Fruit fly (Drosophila melanogaster): ENCODE results near the gene robl37BC.

robl37BC gene

DNA sequence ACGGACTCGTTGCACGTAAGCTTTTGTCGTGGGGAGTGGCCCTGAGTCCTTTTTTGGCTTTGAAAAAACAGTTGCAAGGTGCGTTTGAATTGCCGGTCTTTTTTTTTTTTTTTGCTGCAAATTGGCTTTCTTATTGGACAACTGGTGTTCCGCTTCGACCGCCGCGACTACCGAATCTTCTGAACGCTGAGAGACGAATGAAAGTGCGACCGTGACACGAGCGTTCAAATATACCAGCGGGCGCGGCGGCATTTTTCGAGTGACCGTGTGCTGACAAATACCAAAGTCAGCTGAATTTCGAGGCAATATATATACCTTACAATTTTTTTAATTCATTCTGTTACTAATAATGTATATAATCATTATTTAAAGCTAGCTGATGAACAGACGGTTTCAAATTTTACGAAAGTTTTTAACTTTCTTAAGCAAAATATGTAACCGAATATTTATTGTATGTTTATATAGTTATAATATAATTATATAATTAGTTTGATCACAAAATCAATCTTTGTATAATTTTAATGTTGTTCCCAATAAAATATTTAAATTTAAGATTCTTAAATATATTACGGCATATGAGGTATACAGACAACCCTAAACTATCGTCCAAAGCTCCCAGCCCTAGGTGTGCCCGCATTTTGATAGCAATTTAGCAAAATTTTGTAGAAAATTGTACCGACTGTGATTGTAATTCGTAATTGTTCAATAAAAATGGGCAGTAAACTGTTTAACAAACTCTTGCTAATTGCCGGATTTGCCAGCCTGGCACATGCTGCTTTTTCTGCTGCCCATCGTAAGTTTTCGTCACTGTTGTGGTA is 23.4 kb upstream of the robl37BC start, which contains the start of the genes Swip-1 and EMC5 (continued):
- TF ChIP-seq CG1024 (GFP tag; IDR thresholded peaks at IDR 0.05), result no peak
- TF ChIP-seq chinmo (GFP tag; IDR thresholded peaks at IDR 0.05; ENCODE audit: partially characterized antibody), result 0 out of 4 replicates have a peak, but pooled peaks have one; percentile 17
- peak; percentile 51; the same call in 1 of the 2 replicates for TF ChIP-seq Awh (GFP tag; IDR thresholded peaks at IDR 0.05)
- peak; percentile 45; the same call in 1 of the 3 replicates for TF ChIP-seq Doc3 (GFP tag; IDR thresholded peaks at IDR 0.05; ENCODE audit: partially characterized antibody)
- peak; percentile 44 for TF ChIP-seq CG3281 (GFP tag; optimal IDR thresholded peaks at IDR 0.05)
- no peak for TF ChIP-seq pb (GFP tag; optimal IDR thresholded peaks at IDR 0.05)
- TF ChIP-seq abd-A (tag; optimal IDR thresholded peaks at IDR 0.05), result no peak
- peak; percentile 33 for TF ChIP-seq scrt (GFP tag; optimal IDR thresholded peaks at IDR 0.05)
- TF ChIP-seq Ravus (GFP tag; IDR thresholded peaks at IDR 0.05), result no peak
- TF ChIP-seq HLHmδ (GFP tag; optimal IDR thresholded peaks at IDR 0.05), result peak; percentile 69
- TF ChIP-seq Xrp1 (GFP tag; IDR thresholded peaks at IDR 0.05), result peak; percentile 57
- TF ChIP-seq Dll (GFP tag; IDR thresholded peaks at IDR 0.05; ENCODE audit: partially characterized antibody), result peak; percentile 78
- peak; percentile 87 for TF ChIP-seq CG12391 (tag; optimal IDR thresholded peaks at IDR 0.05)
- no peak for TF ChIP-seq sens-2 (GFP tag; IDR thresholded peaks at IDR 0.05)
- TF ChIP-seq Gug (GFP tag; IDR thresholded peaks at IDR 0.05), result peak; percentile 45; the same call in 1 of the 4 replicates
- no peak for TF ChIP-seq CG43689 (GFP tag; IDR thresholded peaks at IDR 0.05)
- TF ChIP-seq ftz-f1 (GFP tag; optimal IDR thresholded peaks at IDR 0.05), result no peak
- TF ChIP-seq tgo (GFP tag; IDR thresholded peaks at IDR 0.05), result peak; percentile 62
- no peak for TF ChIP-seq CG31365 (tag; optimal IDR thresholded peaks at IDR 0.05)
- peak; percentile 52 for TF ChIP-seq dmrt99B (tag; optimal IDR thresholded peaks at IDR 0.05)
- peak; percentile 88 for TF ChIP-seq Elba2 (GFP tag; optimal IDR thresholded peaks at IDR 0.05)
- TF ChIP-seq so (GFP tag; IDR thresholded peaks at IDR 0.05), result peak; percentile 10; the same call in 1 of the 3 replicates
- peak; percentile 56 for TF ChIP-seq az2 (GFP tag; optimal IDR thresholded peaks at IDR 0.05)
- peak; percentile 35 for TF ChIP-seq mam (GFP tag; optimal IDR thresholded peaks at IDR 0.05)
- peak; percentile 73 for TF ChIP-seq MESR4 (GFP tag; optimal IDR thresholded peaks at IDR 0.05)
- TF ChIP-seq HLH54F (GFP tag; optimal IDR thresholded peaks at IDR 0.05), result peak; percentile 12
- peak; percentile 56 for TF ChIP-seq CG9215 (GFP tag; IDR thresholded peaks at IDR 0.05)
- TF ChIP-seq CG2129 (GFP tag; IDR thresholded peaks at IDR 0.05; ENCODE audit: partially characterized antibody), result 0 out of 2 replicates have a peak, but pooled peaks have one; percentile 12
- peak; percentile 71 for TF ChIP-seq sob (GFP tag; IDR thresholded peaks at IDR 0.05)
- 0 out of 2 replicates have a peak, but pooled peaks have one; percentile 32 for TF ChIP-seq Nf-YA (GFP tag; IDR thresholded peaks at IDR 0.05)
- no peak for TF ChIP-seq Side (GFP tag; optimal IDR thresholded peaks at IDR 0.05)
- 0 out of 2 replicates have a peak, but pooled peaks have one; percentile 10 for TF ChIP-seq Ada2b (GFP tag; IDR thresholded peaks at IDR 0.05)
- TF ChIP-seq al (GFP tag; IDR thresholded peaks at IDR 0.05), result peak; percentile 42; the same call in 1 of the 2 replicates
- TF ChIP-seq CG6813 (GFP tag; optimal IDR thresholded peaks at IDR 0.05), result no peak
- TF ChIP-seq sug (tag; optimal IDR thresholded peaks at IDR 0.05), result peak; percentile 73
- peak; percentile 13 for TF ChIP-seq CG3407 (GFP tag; optimal IDR thresholded peaks at IDR 0.05)
- TF ChIP-seq CG17361 (GFP tag; IDR thresholded peaks at IDR 0.05), result peak; percentile 89
- TF ChIP-seq CG2712 (tag; optimal IDR thresholded peaks at IDR 0.05), result peak; percentile 80
- no peak for TF ChIP-seq sim (GFP tag; IDR thresholded peaks at IDR 0.05)
- TF ChIP-seq CG3838 (GFP tag; optimal IDR thresholded peaks at IDR 0.05), result no peak
- peak; percentile 77 for TF ChIP-seq CG17829 (tag; optimal IDR thresholded peaks at IDR 0.05)
- TF ChIP-seq CG13624 (GFP tag; optimal IDR thresholded peaks at IDR 0.05), result peak; percentile 11
- no peak for TF ChIP-seq dimm (GFP tag; IDR thresholded peaks at IDR 0.05)
- TF ChIP-seq dati (GFP tag; IDR thresholded peaks at IDR 0.05), result no peak
- TF ChIP-seq chif (GFP tag; optimal IDR thresholded peaks at IDR 0.05), result no peak
- TF ChIP-seq CG8478 (optimal IDR thresholded peaks at IDR 0.05), result no peak
- no peak for TF ChIP-seq pros (GFP tag; optimal IDR thresholded peaks at IDR 0.05)
- TF ChIP-seq CG4854 (GFP tag; optimal IDR thresholded peaks at IDR 0.05), result no peak
- peak; percentile 23 for TF ChIP-seq CG10147 (GFP tag; optimal IDR thresholded peaks at IDR 0.05)

Data from whole organism, embryonic.